Fruit fly (Drosophila melanogaster) whole organism, prepupa: ENCODE data around the gene Nse1.

Experiments
- Blimp-1 ChIP-seq: fragments of 200-800 bp; sonication (Bioruptor generic); optimal IDR thresholded peaks from 3 replicates; lab custom pipeline; 2017; ENCODE audit warnings: missing biosample characterization, missing genetic modification characterization, mild to moderate bottlenecking, moderate library complexity, missing genetic modification reagents
- CG10669 ChIP-seq: fragments of 200-800 bp; sonication (Bioruptor generic); optimal IDR thresholded peaks from 3 replicates; lab custom pipeline; 2018; ENCODE audit warnings: missing biosample characterization, mild to moderate bottlenecking, missing genetic modification characterization, moderate library complexity
- CG11294 ChIP-seq: fragments of 200-800 bp; sonication (Bioruptor generic); IDR thresholded peaks from 2 replicates; pipeline ENCODE4 v1.3.6; 2022; ENCODE audit warnings: missing biosample characterization, missing genetic modification characterization
- CG11762 ChIP-seq: fragments of 200-800 bp; sonication (Bioruptor generic); optimal IDR thresholded peaks from 3 replicates; lab custom pipeline; 2016; ENCODE audit warnings: missing biosample characterization, missing genetic modification characterization; ENCODE audit not compliant: insufficient read depth
- CG11902 ChIP-seq: fragments of 200-800 bp; sonication (Bioruptor generic); optimal IDR thresholded peaks from 3 replicates; lab custom pipeline; 2016; ENCODE audit warnings: missing biosample characterization, missing genetic modification characterization
- CG1621 ChIP-seq: fragments of 200-800 bp; sonication (Bioruptor generic); optimal IDR thresholded peaks from 3 replicates; lab custom pipeline; 2018; ENCODE audit warnings: missing biosample characterization, mild to moderate bottlenecking, missing genetic modification characterization
- CG16779 ChIP-seq: fragments of 200-800 bp; sonication (Bioruptor generic); optimal IDR thresholded peaks from 3 replicates; lab custom pipeline; 2017; ENCODE audit warnings: missing biosample characterization, mild to moderate bottlenecking, missing genetic modification characterization
- CG31627 ChIP-seq: fragments of 200-800 bp; sonication (Bioruptor generic); optimal IDR thresholded peaks from 3 replicates; lab custom pipeline; 2016; ENCODE audit warnings: missing biosample characterization, missing genetic modification characterization
- CG34406 ChIP-seq: fragments of 200-800 bp; sonication (Bioruptor generic); optimal IDR thresholded peaks from 3 replicates; lab custom pipeline; 2016; ENCODE audit warnings: missing biosample characterization, missing genetic modification characterization
- CG3919 ChIP-seq: fragments of 200-800 bp; sonication (Bioruptor generic); optimal IDR thresholded peaks from 3 replicates; lab custom pipeline; 2016; ENCODE audit warnings: missing biosample characterization, missing genetic modification characterization
- CG4318 ChIP-seq: fragments of 200-800 bp; sonication (Bioruptor generic); optimal IDR thresholded peaks from 3 replicates; lab custom pipeline; 2017; ENCODE audit warnings: missing biosample characterization, mild to moderate bottlenecking, missing genetic modification characterization
- CG6163 ChIP-seq: fragments of 200-800 bp; sonication (Bioruptor generic); IDR thresholded peaks from 3 replicates; pipeline ENCODE4 v1.3.6; 2022; ENCODE audit warnings: missing biosample characterization, missing genetic modification characterization
- CG6276 ChIP-seq: fragments of 200-800 bp; sonication (Bioruptor generic); optimal IDR thresholded peaks from 2 replicates; lab custom pipeline; 2017; ENCODE audit warnings: missing biosample characterization, mild to moderate bottlenecking, missing genetic modification characterization
- CG6792 ChIP-seq: fragments of 200-800 bp; sonication (Bioruptor generic); optimal IDR thresholded peaks from 3 replicates; lab custom pipeline; 2016; ENCODE audit warnings: missing biosample characterization, missing genetic modification characterization
- CG6808 ChIP-seq: fragments of 200-800 bp; sonication (Bioruptor generic); optimal IDR thresholded peaks from 3 replicates; lab custom pipeline; 2017; ENCODE audit warnings: missing biosample characterization, missing genetic modification characterization, mild to moderate bottlenecking, moderate library complexity, missing genetic modification reagents
- CG6854 ChIP-seq: fragments of 200-800 bp; sonication (Bioruptor generic); optimal IDR thresholded peaks from 2 replicates; lab custom pipeline; 2017; ENCODE audit warnings: missing biosample characterization, mild to moderate bottlenecking, missing genetic modification characterization
- CG7368 ChIP-seq: fragments of 200-800 bp; sonication (Bioruptor generic); optimal IDR thresholded peaks from 3 replicates; lab custom pipeline; 2016; ENCODE audit warnings: missing biosample characterization, missing genetic modification characterization
- CG8119 ChIP-seq: fragments of 200-800 bp; sonication (Bioruptor generic); IDR thresholded peaks from 3 replicates; pipeline ENCODE4 v1.3.6; 2022; ENCODE audit warnings: missing biosample characterization, missing genetic modification characterization
- Eip75B ChIP-seq: fragments of 200-800 bp; sonication (Bioruptor generic); optimal IDR thresholded peaks from 3 replicates; lab custom pipeline; 2016; ENCODE audit warnings: missing biosample characterization, missing genetic modification characterization
- Eip78C ChIP-seq: fragments of 200-800 bp; sonication (Bioruptor generic); peaks from one replicate; lab custom pipeline; 2016; ENCODE audit warnings: missing biosample characterization, missing genetic modification characterization
- Eip93F ChIP-seq: fragments of 200-800 bp; sonication (Bioruptor generic); optimal IDR thresholded peaks from 2 replicates; lab custom pipeline; 2016; ENCODE audit warnings: missing biosample characterization, mild to moderate bottlenecking, missing genetic modification characterization
- Ets96B ChIP-seq: fragments of 200-800 bp; optimal IDR thresholded peaks from 2 replicates; lab custom pipeline; 2019; ENCODE audit warnings: missing biosample characterization, mild to moderate bottlenecking, missing genetic modification characterization, moderate library complexity
- Hr38 ChIP-seq: sonication (Bioruptor generic); optimal IDR thresholded peaks from 2 replicates; lab custom pipeline; 2016; ENCODE audit warnings: missing biosample characterization, missing genetic modification characterization
- Hr39 ChIP-seq: fragments of 200-800 bp; sonication (Bioruptor generic); optimal IDR thresholded peaks from 2 replicates; lab custom pipeline; 2016; ENCODE audit warnings: missing biosample characterization, missing genetic modification characterization
- Hr4 ChIP-seq: fragments of 200-800 bp; sonication (Bioruptor generic); optimal IDR thresholded peaks from 3 replicates; lab custom pipeline; 2016; ENCODE audit warnings: missing biosample characterization, missing genetic modification characterization
- Lpt ChIP-seq: fragments of 200-800 bp; sonication (Bioruptor generic); optimal IDR thresholded peaks from 3 replicates; lab custom pipeline; 2016; ENCODE audit warnings: missing biosample characterization, missing genetic modification characterization
- Met ChIP-seq: fragments of 200-800 bp; sonication (Bioruptor generic); optimal IDR thresholded peaks from 3 replicates; lab custom pipeline; 2016; ENCODE audit warnings: missing biosample characterization, missing genetic modification characterization
- Sox102F ChIP-seq: fragments of 200-800 bp; sonication (Bioruptor generic); optimal IDR thresholded peaks from 2 replicates; lab custom pipeline; 2016; ENCODE audit warnings: missing biosample characterization, mild to moderate bottlenecking, missing genetic modification characterization
- Sox14 ChIP-seq: fragments of 200-800 bp; sonication (Bioruptor generic); optimal IDR thresholded peaks from 3 replicates; lab custom pipeline; 2016; ENCODE audit warnings: missing biosample characterization, missing genetic modification characterization
- Sox15 ChIP-seq: fragments of 200-800 bp; sonication (Bioruptor generic); optimal IDR thresholded peaks from 3 replicates; lab custom pipeline; 2016; ENCODE audit warnings: missing biosample characterization, missing genetic modification characterization
- cyc ChIP-seq: fragments of 200-800 bp; sonication (Bioruptor generic); optimal IDR thresholded peaks from 3 replicates; lab custom pipeline; 2016; ENCODE audit warnings: missing biosample characterization, missing genetic modification characterization
- dac ChIP-seq: fragments of 200-800 bp; sonication (Bioruptor generic); optimal IDR thresholded peaks from 2 replicates; lab custom pipeline; 2017; ENCODE audit warnings: missing biosample characterization, mild to moderate bottlenecking, missing genetic modification characterization
- dsx ChIP-seq: fragments of 200-800 bp; optimal IDR thresholded peaks from 3 replicates; lab custom pipeline; 2019; ENCODE audit warnings: missing biosample characterization, mild to moderate bottlenecking, missing genetic modification characterization, moderate library complexity; ENCODE audit not compliant: poor library complexity, severe bottlenecking
- eg ChIP-seq: fragments of 200-800 bp; sonication (Bioruptor generic); IDR thresholded peaks from 3 replicates; pipeline ENCODE4 v1.3.6; 2022; ENCODE audit warnings: missing biosample characterization, missing genetic modification characterization
- esn ChIP-seq: fragments of 200-800 bp; sonication (Bioruptor generic); optimal IDR thresholded peaks from 2 replicates; lab custom pipeline; 2016; ENCODE audit warnings: missing biosample characterization, mild to moderate bottlenecking, missing genetic modification characterization, moderate library complexity
- fd59A ChIP-seq: fragments of 200-800 bp; sonication (Bioruptor generic); optimal IDR thresholded peaks from 2 replicates; lab custom pipeline; 2017; ENCODE audit warnings: missing biosample characterization, mild to moderate bottlenecking, missing genetic modification characterization, missing genetic modification reagents
- fkh ChIP-seq: fragments of 200-800 bp; sonication (Bioruptor generic); optimal IDR thresholded peaks from 3 replicates; lab custom pipeline; 2017; ENCODE audit warnings: missing biosample characterization, mild to moderate bottlenecking, missing genetic modification characterization, moderate library complexity
- lz ChIP-seq: fragments of 200-800 bp; sonication (Bioruptor generic); optimal IDR thresholded peaks from 3 replicates; lab custom pipeline; 2016; ENCODE audit warnings: missing biosample characterization, missing genetic modification characterization
- net ChIP-seq: fragments of 200-800 bp; sonication (Bioruptor generic); optimal IDR thresholded peaks from 3 replicates; lab custom pipeline; 2016; ENCODE audit warnings: missing biosample characterization, missing genetic modification characterization
- pdm3 ChIP-seq: fragments of 200-800 bp; sonication (Bioruptor generic); optimal IDR thresholded peaks from 3 replicates; lab custom pipeline; 2016; ENCODE audit warnings: missing biosample characterization, missing genetic modification characterization
- salr ChIP-seq, 2 experiments: fragments of 200-800 bp; sonication (Bioruptor generic); optimal IDR thresholded peaks; 3 replicates each; lab custom pipeline; 2016 to 2018; ENCODE audit warnings: missing biosample characterization in 2 of 2, missing genetic modification characterization in 2 of 2, mild to moderate bottlenecking in 1 of 2
- spab ChIP-seq: fragments of 200-800 bp; sonication (Bioruptor generic); optimal IDR thresholded peaks from 2 replicates; lab custom pipeline; 2017; ENCODE audit warnings: missing biosample characterization, mild to moderate bottlenecking, missing genetic modification characterization, missing genetic modification reagents
- ss ChIP-seq, 2 experiments: fragments of 200-800 bp; sonication (Bioruptor generic); optimal IDR thresholded peaks; 2 replicates in 1 of 2; 3 replicates in 1 of 2; lab custom pipeline; 2017 to 2018; ENCODE audit warnings: mild to moderate bottlenecking in 2 of 2, missing biosample characterization in 2 of 2, missing genetic modification characterization in 2 of 2, moderate library complexity in 1 of 2
- svp ChIP-seq: fragments of 200-800 bp; sonication (Bioruptor generic); peaks from one replicate; lab custom pipeline; 2016; ENCODE audit warnings: missing biosample characterization, missing genetic modification characterization
- vri ChIP-seq: fragments of 200-800 bp; sonication (Bioruptor generic); optimal IDR thresholded peaks from 3 replicates; lab custom pipeline; 2016; ENCODE audit warnings: missing biosample characterization, mild to moderate bottlenecking, missing genetic modification characterization

Gene Nse1

DNA sequence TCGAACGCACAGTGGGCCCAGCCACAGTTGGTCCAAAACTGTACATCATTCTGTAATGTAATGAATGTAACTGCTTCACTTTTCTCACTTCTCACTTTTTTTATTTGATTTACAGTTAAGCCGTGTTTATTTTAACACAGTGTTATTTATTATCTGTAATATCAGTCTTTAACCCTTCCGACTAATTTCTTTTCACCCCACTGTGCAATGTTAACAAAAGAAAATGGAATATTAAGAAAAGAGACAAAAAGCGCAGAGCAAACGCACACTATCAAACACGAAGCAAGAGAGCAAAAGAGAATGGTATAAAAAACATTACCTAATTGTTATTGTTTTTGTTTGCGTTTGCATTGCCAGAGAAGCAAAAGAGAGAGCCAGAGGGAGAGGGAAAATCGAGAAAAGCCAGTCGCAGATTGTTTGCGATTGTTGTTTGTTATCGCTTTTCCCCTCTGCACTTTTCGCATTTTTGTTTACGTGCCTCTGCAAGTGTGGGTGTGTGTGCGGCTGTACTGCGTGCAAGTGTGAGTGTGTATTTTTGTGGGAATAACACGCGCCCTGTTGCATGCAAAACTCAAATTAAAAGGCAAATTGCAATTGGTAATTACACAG, 30.2 kb downstream of the Nse1 start (continued):
- TF ChIP-seq CG10669 (GFP tag; lab: Kevin White, UChicago) (peak; percentile 89), CG6808 (peak; percentile 83), CG6163 (GFP tag; lab: Robert Waterston, UW) (peak; percentile 96), Sox15 (GFP tag; lab: Kevin White, UChicago) (peak; percentile 86), dac (GFP tag; lab: Kevin White, UChicago) (peak; percentile 97), CG11294 (GFP tag; lab: Robert Waterston, UW) (peak; percentile 96), CG6276 (GFP tag; lab: Kevin White, UChicago) (peak; percentile 99), vri (peak; percentile 98), svp (GFP tag; lab: Kevin White, UChicago) (peak; percentile 98), Sox14 (GFP tag; lab: Kevin White, UChicago) (peak; percentile 97), pdm3 (GFP tag; lab: Kevin White, UChicago) (peak; percentile 97), Hr4 (peak; percentile 99), Blimp-1 (peak; percentile 77), fd59A (GFP tag; lab: Kevin White, UChicago) (peak; percentile 73), Sox102F (GFP tag; lab: Kevin White, UChicago) (peak; percentile 97), CG4318 (peak; percentile 96), salr (GFP tag; optimal IDR thresholded peaks at IDR 0.05; lab: Kevin White, UChicago) (peak; percentile 83 to 97), spab (GFP tag; lab: Kevin White, UChicago) (peak; percentile 86), Hr38 (peak; percentile 89), lz (GFP tag; lab: Kevin White, UChicago) (peak; percentile 96), Eip93F (GFP tag; lab: Kevin White, UChicago) (peak; percentile 56), ss (GFP tag; optimal IDR thresholded peaks at IDR 0.05; lab: Kevin White, UChicago) (peak; percentile 60 to 86), CG34406 (GFP tag; lab: Kevin White, UChicago) (peak; percentile 94), CG8119 (GFP tag; lab: Robert Waterston, UW) (peak; percentile 98), CG6792 (GFP tag; lab: Kevin White, UChicago) (peak; percentile 91), Eip75B (GFP tag; lab: Kevin White, UChicago) (peak; percentile 95), Hr39 (GFP tag; lab: Kevin White, UChicago) (peak; percentile 97), esn (GFP tag; lab: Kevin White, UChicago) (peak; percentile 97), eg (GFP tag; lab: Robert Waterston, UW) (peak; percentile 99), fkh (peak; percentile 94), CG7368 (GFP tag; lab: Kevin White, UChicago) (peak; percentile 93), cyc (GFP tag; lab: Kevin White, UChicago) (peak; percentile 92), net (GFP tag; lab: Kevin White, UChicago) (peak; percentile 98), CG11762 (GFP tag; lab: Kevin White, UChicago) (peak; percentile 91), CG11902 (GFP tag; lab: Kevin White, UChicago) (peak; percentile 77)

DNA sequence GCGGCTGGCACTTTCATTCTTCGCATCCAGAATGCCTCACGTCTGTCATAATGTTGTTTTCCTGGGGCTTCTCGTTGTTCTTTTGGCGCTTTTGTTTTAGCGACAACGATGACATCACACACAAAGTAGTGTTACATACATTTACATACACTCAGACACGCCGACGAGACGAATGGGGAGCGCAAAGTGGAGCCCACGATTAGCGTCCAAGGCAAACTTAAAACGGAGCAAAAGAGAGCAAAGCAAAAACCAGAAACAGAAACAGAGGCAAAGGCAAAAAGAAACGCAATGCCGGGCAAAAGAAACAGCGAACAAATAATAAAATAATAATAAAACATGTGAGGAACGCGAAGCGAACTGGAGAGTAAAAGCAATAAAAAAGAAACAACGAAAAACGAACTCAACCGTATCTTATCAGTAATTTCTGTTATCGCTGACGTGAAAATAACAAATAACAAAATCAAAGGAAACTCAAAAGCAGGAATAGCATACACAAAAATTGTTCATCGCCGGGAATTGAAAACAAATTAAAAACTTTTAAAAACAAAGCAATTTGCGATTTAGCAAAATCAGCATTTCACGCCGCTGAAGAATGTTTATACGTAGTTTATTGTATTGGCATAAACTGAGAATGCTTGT, 32.9 kb downstream of the Nse1 start:
- TF ChIP-seq CG8119 (GFP tag; lab: Robert Waterston, UW) = 0 out of 3 replicates have a peak, but pooled peaks have one; percentile 26
- peak; percentile 34 for TF ChIP-seq CG6276 (GFP tag; lab: Kevin White, UChicago)
- peak; percentile 43 for TF ChIP-seq fkh
- TF ChIP-seq CG11762 (GFP tag; lab: Kevin White, UChicago) = no peak
- TF ChIP-seq Ets96B (tag; lab: Kevin White, UChicago) = no peak
- peak; percentile 44 for TF ChIP-seq Eip93F (GFP tag; lab: Kevin White, UChicago)
- no peak for TF ChIP-seq fd59A (GFP tag; lab: Kevin White, UChicago)
- TF ChIP-seq ss (GFP tag; optimal IDR thresholded peaks at IDR 0.05; lab: Kevin White, UChicago) = peak in 1 of 2 experiments; percentile 52
- peak; percentile 75 for TF ChIP-seq Eip78C (GFP tag; lab: Kevin White, UChicago)
- TF ChIP-seq Met = peak; percentile 17
- peak; percentile 45 for TF ChIP-seq CG16779
- TF ChIP-seq Blimp-1 = no peak
- TF ChIP-seq svp (GFP tag; lab: Kevin White, UChicago) = peak; percentile 71
- TF ChIP-seq CG6163 (GFP tag; lab: Robert Waterston, UW) = peak; percentile 86; the same call in 2 of the 3 replicates
- no peak for TF ChIP-seq CG7368 (GFP tag; lab: Kevin White, UChicago)
- peak; percentile 72 for TF ChIP-seq dsx
- TF ChIP-seq vri = peak; percentile 72
- TF ChIP-seq Lpt = no peak
- TF ChIP-seq Sox102F (GFP tag; lab: Kevin White, UChicago) = peak; percentile 1
- TF ChIP-seq CG6854 (GFP tag; lab: Kevin White, UChicago) = no peak
- no peak for TF ChIP-seq Hr38
- TF ChIP-seq CG6808 = no peak
- TF ChIP-seq Eip75B (GFP tag; lab: Kevin White, UChicago) = no peak
- no peak for TF ChIP-seq CG3919 (GFP tag; lab: Kevin White, UChicago)
- TF ChIP-seq CG1621 (tag; lab: Kevin White, UChicago) = no peak
- TF ChIP-seq CG31627 (GFP tag; lab: Kevin White, UChicago) = no peak
- TF ChIP-seq net (GFP tag; lab: Kevin White, UChicago) = no peak
- TF ChIP-seq CG11294 (GFP tag; lab: Robert Waterston, UW) = no peak
